Fruit fly (Drosophila melanogaster): ENCODE results near the gene Nlp.

DNA sequence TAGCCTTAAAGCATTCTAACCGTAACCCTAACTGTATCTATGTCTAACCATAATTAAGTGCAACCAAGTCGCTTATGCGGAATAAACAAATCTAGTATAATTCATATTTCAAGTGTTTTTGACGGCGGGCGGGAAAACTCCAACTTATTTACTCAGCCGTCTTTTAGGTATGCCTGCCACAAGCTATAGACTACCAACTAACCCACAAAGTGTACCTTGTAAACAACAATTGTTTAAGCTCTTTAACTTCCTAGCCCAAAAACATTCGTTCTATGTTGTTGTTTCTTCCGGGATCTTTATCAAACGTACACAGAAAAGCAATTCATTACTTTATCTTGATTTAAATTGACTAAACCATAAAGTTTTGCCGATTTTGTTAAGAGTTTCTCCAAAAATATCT is 13.9 kb upstream of the Nlp start:
- no peak for TF ChIP-seq CG5204 (GFP tag; optimal IDR thresholded peaks at IDR 0.05)
- TF ChIP-seq Mnt (GFP tag; optimal IDR thresholded peaks at IDR 0.05), result no peak
- TF ChIP-seq CG11617 (GFP tag; optimal IDR thresholded peaks at IDR 0.05), result no peak
- TF ChIP-seq kay (GFP tag; ENCODE audit: borderline replicate concordance), result no peak
- no peak for TF ChIP-seq toe (GFP tag; optimal IDR thresholded peaks at IDR 0.05)
- no peak for TF ChIP-seq Clk (GFP tag; optimal IDR thresholded peaks at IDR 0.05)
- no peak for TF ChIP-seq CG33017 (tag; optimal IDR thresholded peaks at IDR 0.05)
- TF ChIP-seq cnc (optimal IDR thresholded peaks at IDR 0.05), result no peak
- no peak for TF ChIP-seq ovo (GFP tag; optimal IDR thresholded peaks at IDR 0.05)
- TF ChIP-seq Crg-1 (GFP tag; optimal IDR thresholded peaks at IDR 0.05), result no peak
- TF ChIP-seq bab1 (GFP tag; optimal IDR thresholded peaks at IDR 0.05), result no peak
- no peak for TF ChIP-seq CG7101 (tag; optimal IDR thresholded peaks at IDR 0.05)
